Fruit fly (Drosophila melanogaster) whole organism, pupa: ENCODE results near the gene NFAT.

Source experiments
- CG10348 ChIP-seq: fragments of 200-800 bp; sonication (Bioruptor generic); IDR thresholded peaks from 2 replicates; pipeline ENCODE4 v1.3.6; 2022; ENCODE audit warnings: missing biosample characterization, missing genetic modification characterization
- CG12605 ChIP-seq: fragments of 200-800 bp; sonication (Bioruptor generic); IDR thresholded peaks from 2 replicates; pipeline ENCODE4 v1.3.6; 2022; ENCODE audit warnings: missing biosample characterization, missing genetic modification characterization
- CG13204 ChIP-seq: fragments of 200-800 bp; sonication (Bioruptor generic); optimal IDR thresholded peaks from 2 replicates; lab custom pipeline; 2018; ENCODE audit warnings: missing biosample characterization, mild to moderate bottlenecking, missing genetic modification characterization, moderate library complexity
- CG14655 ChIP-seq: fragments of 200-800 bp; sonication (Bioruptor generic); optimal IDR thresholded peaks from 3 replicates; lab custom pipeline; 2017; ENCODE audit warnings: mild to moderate bottlenecking, missing biosample characterization, missing genetic modification reagents, missing genetic modification characterization
- CG15710 ChIP-seq: fragments of 200-800 bp; sonication (Bioruptor generic); optimal IDR thresholded peaks from 2 replicates; lab custom pipeline; 2018; ENCODE audit warnings: missing biosample characterization, mild to moderate bottlenecking, missing genetic modification characterization, moderate library complexity
- CG17806 ChIP-seq: fragments of 200-800 bp; sonication (Bioruptor generic); optimal IDR thresholded peaks from 2 replicates; lab custom pipeline; 2018; ENCODE audit warnings: missing biosample characterization, mild to moderate bottlenecking, missing genetic modification characterization, moderate library complexity
- CG32121 ChIP-seq: fragments of 200-800 bp; sonication (Bioruptor generic); IDR thresholded peaks from 2 replicates; pipeline ENCODE4 v1.3.6; 2022; ENCODE audit warnings: missing biosample characterization, missing genetic modification characterization
- CG34367 ChIP-seq: fragments of 200-800 bp; sonication (Bioruptor generic); optimal IDR thresholded peaks from 2 replicates; lab custom pipeline; 2018; ENCODE audit warnings: missing biosample characterization, mild to moderate bottlenecking, missing genetic modification characterization
- CG4496 ChIP-seq: fragments of 200-800 bp; sonication (Bioruptor generic); IDR thresholded peaks from 3 replicates; pipeline ENCODE4 v1.3.6; 2022; ENCODE audit warnings: missing biosample characterization, missing genetic modification characterization
- CG8159 ChIP-seq: fragments of 200-800 bp; sonication (Bioruptor generic); optimal IDR thresholded peaks from 3 replicates; lab custom pipeline; 2018; ENCODE audit warnings: missing biosample characterization, mild to moderate bottlenecking, missing genetic modification characterization, moderate library complexity
- CG8301 ChIP-seq: fragments of 200-800 bp; sonication (Bioruptor generic); optimal IDR thresholded peaks from 2 replicates; lab custom pipeline; 2018; ENCODE audit warnings: missing biosample characterization, mild to moderate bottlenecking, missing genetic modification characterization
- CG9948 ChIP-seq: fragments of 200-800 bp; sonication (Bioruptor generic); optimal IDR thresholded peaks from 2 replicates; lab custom pipeline; 2018; ENCODE audit warnings: missing biosample characterization, mild to moderate bottlenecking, missing genetic modification characterization, moderate library complexity
- D1 ChIP-seq: fragments of 200-800 bp; sonication (Bioruptor generic); optimal IDR thresholded peaks from 2 replicates; lab custom pipeline; 2018; ENCODE audit warnings: missing biosample characterization, mild to moderate bottlenecking, missing genetic modification characterization, moderate library complexity
- EcR ChIP-seq: fragments of 200-800 bp; sonication (Bioruptor generic); optimal IDR thresholded peaks from 3 replicates; lab custom pipeline; 2019; ENCODE audit warnings: missing biosample characterization, missing genetic modification characterization, mild to moderate bottlenecking, moderate library complexity, missing genetic modification reagents
- Ets98B ChIP-seq: fragments of 200-800 bp; sonication (Bioruptor generic); IDR thresholded peaks from 2 replicates; pipeline ENCODE4 v1.3.6; 2022; ENCODE audit warnings: missing biosample characterization, missing genetic modification characterization
- Pif1A ChIP-seq: fragments of 200-800 bp; sonication (Bioruptor generic); optimal IDR thresholded peaks from 3 replicates; lab custom pipeline; 2016; ENCODE audit warnings: missing biosample characterization, missing genetic modification characterization
- Pif1B ChIP-seq: fragments of 200-800 bp; sonication (Bioruptor generic); optimal IDR thresholded peaks from 3 replicates; lab custom pipeline; 2016; ENCODE audit warnings: missing biosample characterization, missing genetic modification characterization
- Snoo ChIP-seq: fragments of 200-800 bp; sonication (Bioruptor generic); optimal IDR thresholded peaks from 3 replicates; lab custom pipeline; 2017; ENCODE audit warnings: missing biosample characterization, mild to moderate bottlenecking, missing genetic modification characterization, inconsistent platforms
- fd96Ca ChIP-seq: fragments of 200-800 bp; sonication (Bioruptor generic); IDR thresholded peaks from 3 replicates; pipeline ENCODE4 v1.3.6; 2022; ENCODE audit warnings: missing biosample characterization, missing genetic modification characterization
- gl ChIP-seq: fragments of 200-800 bp; sonication (Bioruptor generic); optimal IDR thresholded peaks from 2 replicates; lab custom pipeline; 2018; ENCODE audit warnings: missing biosample characterization, mild to moderate bottlenecking, missing genetic modification characterization
- rn ChIP-seq: fragments of 200-800 bp; sonication (Bioruptor generic); IDR thresholded peaks from 2 replicates; pipeline ENCODE4 v1.3.6; 2022; ENCODE audit warnings: missing biosample characterization, missing genetic modification characterization

NFAT gene

dm6 chrX:13625080-13625723, 657 bp downstream of the NFAT start:
- TF ChIP-seq CG4496 (GFP tag; lab: Robert Waterston, UW) (peak; percentile 54; the same call in 1 of the 3 replicates), CG32121 (GFP tag; lab: Robert Waterston, UW) (peak; percentile 10; the same call in 1 of the 2 replicates), CG13204 (GFP tag; lab: Kevin White, UChicago) (peak; percentile 91), CG17806 (no peak)

- TF ChIP-seq CG15710 (tag; lab: Kevin White, UChicago) (no peak), CG34367 (no peak), rn (GFP tag; lab: Robert Waterston, UW) (no peak), Pif1A (GFP tag; lab: Kevin White, UChicago) (no peak)
- TF ChIP-seq, all 21 proteins: peak for 0
These were observed 1.5 kb downstream of the NFAT start for dm6 chrX:13625888-13626578.

- TF ChIP-seq CG8159 (tag; lab: Kevin White, UChicago) (peak; percentile 45), CG8301 (peak; percentile 35), CG9948 (tag; lab: Kevin White, UChicago) (peak; percentile 38), CG12605 (GFP tag; lab: Robert Waterston, UW) (0 out of 2 replicates have a peak, but pooled peaks have one; percentile 13), CG15710 (tag; lab: Kevin White, UChicago) (peak; percentile 25), CG4496 (GFP tag; lab: Robert Waterston, UW) (peak; percentile 55; the same call in 1 of the 3 replicates), CG34367 (peak; percentile 4), Ets98B (GFP tag; lab: Robert Waterston, UW) (no peak), Snoo (tag; lab: Kevin White, UChicago) (no peak), Pif1B (GFP tag; lab: Kevin White, UChicago) (peak; percentile 6), CG13204 (GFP tag; lab: Kevin White, UChicago) (no peak), Pif1A (GFP tag; lab: Kevin White, UChicago) (no peak)
- TF ChIP-seq, all 21 proteins: peak for 8
These were observed 2.0 kb downstream of the NFAT start for dm6 chrX:13626579-13626894.

dm6 chrX:13627855-13628254, 3.3 kb downstream of the NFAT start:
- TF ChIP-seq CG17806 = no peak
- no peak for TF ChIP-seq D1 (tag; lab: Kevin White, UChicago)
- no peak for TF ChIP-seq Ets98B (GFP tag; lab: Robert Waterston, UW)
- TF ChIP-seq CG15710 (tag; lab: Kevin White, UChicago) = no peak
- TF ChIP-seq CG12605 (GFP tag; lab: Robert Waterston, UW) = no peak
- no peak for TF ChIP-seq Snoo (tag; lab: Kevin White, UChicago)
- TF ChIP-seq CG8159 (tag; lab: Kevin White, UChicago) = no peak
- no peak for TF ChIP-seq CG8301
- TF ChIP-seq gl (tag; lab: Kevin White, UChicago) = no peak

- TF ChIP-seq EcR (GFP tag; lab: Kevin White, UChicago) (no peak), CG10348 (no peak), CG8301 (no peak), CG32121 (GFP tag; lab: Robert Waterston, UW) (no peak), Snoo (tag; lab: Kevin White, UChicago) (no peak), gl (tag; lab: Kevin White, UChicago) (no peak), CG14655 (no peak), Pif1B (GFP tag; lab: Kevin White, UChicago) (no peak), CG4496 (GFP tag; lab: Robert Waterston, UW) (no peak), CG34367 (no peak), CG15710 (tag; lab: Kevin White, UChicago) (no peak), rn (GFP tag; lab: Robert Waterston, UW) (no peak), Pif1A (GFP tag; lab: Kevin White, UChicago) (no peak), D1 (tag; lab: Kevin White, UChicago) (no peak), CG9948 (tag; lab: Kevin White, UChicago) (no peak), fd96Ca (no peak), CG12605 (GFP tag; lab: Robert Waterston, UW) (no peak), CG8159 (tag; lab: Kevin White, UChicago) (no peak)
These were observed 4.9 kb downstream of the NFAT start for dm6 chrX:13629414-13629813.

dm6 chrX:13630290-13630900, 5.8 kb downstream of the NFAT start:
- TF ChIP-seq CG10348 (no peak), Pif1B (GFP tag; lab: Kevin White, UChicago) (no peak), D1 (tag; lab: Kevin White, UChicago) (no peak), CG4496 (GFP tag; lab: Robert Waterston, UW) (0 out of 3 replicates have a peak, but pooled peaks have one; percentile 36), CG8159 (tag; lab: Kevin White, UChicago) (no peak), CG32121 (GFP tag; lab: Robert Waterston, UW) (peak; percentile 47; the same call in 1 of the 2 replicates), gl (tag; lab: Kevin White, UChicago) (no peak), CG34367 (no peak), CG17806 (no peak), CG8301 (peak; percentile 29), Snoo (tag; lab: Kevin White, UChicago) (peak; percentile 20), Ets98B (GFP tag; lab: Robert Waterston, UW) (no peak), fd96Ca (no peak), EcR (GFP tag; lab: Kevin White, UChicago) (no peak), CG9948 (tag; lab: Kevin White, UChicago) (peak; percentile 6), rn (GFP tag; lab: Robert Waterston, UW) (no peak), CG14655 (peak; percentile 18), CG13204 (GFP tag; lab: Kevin White, UChicago) (no peak), Pif1A (GFP tag; lab: Kevin White, UChicago) (no peak), CG15710 (tag; lab: Kevin White, UChicago) (no peak), CG12605 (GFP tag; lab: Robert Waterston, UW) (0 out of 2 replicates have a peak, but pooled peaks have one; percentile 38)
